Fruit fly (Drosophila melanogaster): ENCODE measurements around the gene Sulf1.

- TF ChIP-seq EcR (GFP tag; optimal IDR thresholded peaks at IDR 0.05) (no peak), Dll (optimal IDR thresholded peaks at IDR 0.05) (no peak), psq (optimal IDR thresholded peaks at IDR 0.05) (no peak), pan (optimal IDR thresholded peaks at IDR 0.05) (no peak), CG8478 (optimal IDR thresholded peaks at IDR 0.05) (no peak), usp (GFP tag; optimal IDR thresholded peaks at IDR 0.05) (no peak)
These were observed 14.3 kb upstream of the Sulf1 start for dm6 chr3R:16353671-16354070.

Data from whole organism.